Worm (Caenorhabditis elegans) whole organism, mixed stage, embryonic: ENCODE results near the gene ZK228.1.
"Not testable (repeated sequence)": the region's sequence is repeated elsewhere in the genome, so short reads cannot be mapped to it uniquely, and the experiment has no call there.

Experiments
- M03D4.4 ChIP-seq: sonication (generic microtip); optimal IDR thresholded peaks from 2 replicates; lab custom pipeline; 2017; ENCODE audit warnings: mild to moderate bottlenecking, missing genetic modification characterization, missing compliant biosample characterization
- ceh-39 ChIP-seq: fragments of 150-350 bp; optimal IDR thresholded peaks from 2 replicates; lab custom pipeline; 2014; ENCODE audit warnings: missing biosample characterization, missing genetic modification characterization
- ceh-43 ChIP-seq: fragments of 200-800 bp; sonication (Bioruptor generic); optimal IDR thresholded peaks from 2 replicates; lab custom pipeline; 2018; ENCODE audit warnings: mild to moderate bottlenecking, missing genetic modification characterization, moderate library complexity, missing compliant biosample characterization
- ceh-83 ChIP-seq: fragments of 200-800 bp; sonication (Bioruptor generic); optimal IDR thresholded peaks from 2 replicates; lab custom pipeline; 2018; ENCODE audit warnings: mild to moderate bottlenecking, missing genetic modification characterization, missing compliant biosample characterization
- ces-1 ChIP-seq: fragments of 150-350 bp; optimal IDR thresholded peaks from 2 replicates; lab custom pipeline; 2014; ENCODE audit warnings: missing biosample characterization, missing genetic modification reagents, missing genetic modification characterization
- cnd-1 ChIP-seq: fragments of 200-800 bp; sonication (Bioruptor generic); optimal IDR thresholded peaks from 2 replicates; lab custom pipeline; 2018; ENCODE audit warnings: mild to moderate bottlenecking, missing genetic modification characterization, missing compliant biosample characterization
- drap-1 ChIP-seq: fragments of 200-800 bp; sonication (Bioruptor generic); optimal IDR thresholded peaks from 3 replicates; lab custom pipeline; 2018; ENCODE audit warnings: mild to moderate bottlenecking, missing genetic modification characterization, missing compliant biosample characterization
- elt-1 ChIP-seq: sonication (generic microtip); optimal IDR thresholded peaks from 2 replicates; lab custom pipeline; 2017; ENCODE audit warnings: missing genetic modification characterization, mild to moderate bottlenecking, missing compliant biosample characterization, antibody characterized with exemption, moderate library complexity, borderline replicate concordance; ENCODE audit not compliant: insufficient read depth
- elt-3 ChIP-seq: fragments of 150-350 bp; optimal IDR thresholded peaks from 2 replicates; lab custom pipeline; 2014; ENCODE audit warnings: missing biosample characterization, missing genetic modification characterization
- ham-2 ChIP-seq: fragments of 200-800 bp; sonication (Bioruptor generic); optimal IDR thresholded peaks from 2 replicates; lab custom pipeline; 2018; ENCODE audit warnings: mild to moderate bottlenecking, missing genetic modification characterization, missing compliant biosample characterization
- hlh-1 ChIP-seq: fragments of 150-350 bp; optimal IDR thresholded peaks from 2 replicates; lab custom pipeline; 2014; ENCODE audit warnings: missing biosample characterization, missing genetic modification reagents, missing genetic modification characterization
- lin-13 ChIP-seq: fragments of 150-350 bp; optimal IDR thresholded peaks from 2 replicates; lab custom pipeline; 2014; ENCODE audit warnings: missing biosample characterization, missing genetic modification characterization
- lin-32 ChIP-seq: fragments of 200-800 bp; sonication (Bioruptor generic); optimal IDR thresholded peaks from 2 replicates; lab custom pipeline; 2018; ENCODE audit warnings: mild to moderate bottlenecking, missing genetic modification characterization, missing compliant biosample characterization
- lsy-2 ChIP-seq: fragments of 150-350 bp; optimal IDR thresholded peaks from 2 replicates; lab custom pipeline; 2014; ENCODE audit warnings: missing biosample characterization, missing genetic modification characterization
- mab-5 ChIP-seq: fragments of 150-350 bp; optimal IDR thresholded peaks from 2 replicates; lab custom pipeline; 2014; ENCODE audit warnings: missing biosample characterization, missing genetic modification characterization
- nhr-12 ChIP-seq: fragments of 150-350 bp; optimal IDR thresholded peaks from 2 replicates; lab custom pipeline; 2014; ENCODE audit warnings: missing biosample characterization, missing genetic modification characterization
- nhr-2 ChIP-seq: fragments of 150-350 bp; optimal IDR thresholded peaks from 2 replicates; lab custom pipeline; 2014; ENCODE audit warnings: missing biosample characterization, missing genetic modification characterization
- nhr-237 ChIP-seq: fragments of 150-350 bp; optimal IDR thresholded peaks from 2 replicates; lab custom pipeline; 2014; ENCODE audit warnings: missing biosample characterization, missing genetic modification characterization
- nhr-76 ChIP-seq: sonication (generic microtip); optimal IDR thresholded peaks from 2 replicates; lab custom pipeline; 2017; ENCODE audit warnings: missing biosample characterization, missing genetic modification characterization
- pha-4 ChIP-seq: fragments of 150-350 bp; optimal IDR thresholded peaks from 2 replicates; lab custom pipeline; 2018; ENCODE audit warnings: missing biosample characterization, missing genetic modification reagents, missing genetic modification characterization
- sem-2 ChIP-seq: fragments of 200-800 bp; sonication (Bioruptor generic); optimal IDR thresholded peaks from 2 replicates; lab custom pipeline; 2018; ENCODE audit warnings: mild to moderate bottlenecking, missing genetic modification characterization, missing compliant biosample characterization
- sptf-1 ChIP-seq: sonication (generic microtip); optimal IDR thresholded peaks from 2 replicates; lab custom pipeline; 2017; ENCODE audit warnings: mild to moderate bottlenecking, missing genetic modification characterization, moderate library complexity, missing compliant biosample characterization
- tbx-8 ChIP-seq: fragments of 200-800 bp; sonication (Bioruptor generic); optimal IDR thresholded peaks from 2 replicates; lab custom pipeline; 2018; ENCODE audit warnings: mild to moderate bottlenecking, missing genetic modification characterization, moderate library complexity, missing compliant biosample characterization
- unc-120 ChIP-seq: sonication (generic microtip); optimal IDR thresholded peaks from 2 replicates; lab custom pipeline; 2017; ENCODE audit warnings: missing genetic modification characterization, missing compliant biosample characterization; ENCODE audit not compliant: poor library complexity, severe bottlenecking
- unc-39 ChIP-seq: fragments of 150-350 bp; optimal IDR thresholded peaks from 2 replicates; lab custom pipeline; 2014; ENCODE audit warnings: missing biosample characterization, missing genetic modification characterization
- unc-62 ChIP-seq: fragments of 150-350 bp; optimal IDR thresholded peaks from 2 replicates; lab custom pipeline; 2014; ENCODE audit warnings: missing biosample characterization, missing genetic modification reagents, missing genetic modification characterization
- ztf-11 ChIP-seq: fragments of 150-350 bp; optimal IDR thresholded peaks from 2 replicates; lab custom pipeline; 2014; ENCODE audit warnings: missing biosample characterization, missing genetic modification characterization

Gene ZK228.1

DNA sequence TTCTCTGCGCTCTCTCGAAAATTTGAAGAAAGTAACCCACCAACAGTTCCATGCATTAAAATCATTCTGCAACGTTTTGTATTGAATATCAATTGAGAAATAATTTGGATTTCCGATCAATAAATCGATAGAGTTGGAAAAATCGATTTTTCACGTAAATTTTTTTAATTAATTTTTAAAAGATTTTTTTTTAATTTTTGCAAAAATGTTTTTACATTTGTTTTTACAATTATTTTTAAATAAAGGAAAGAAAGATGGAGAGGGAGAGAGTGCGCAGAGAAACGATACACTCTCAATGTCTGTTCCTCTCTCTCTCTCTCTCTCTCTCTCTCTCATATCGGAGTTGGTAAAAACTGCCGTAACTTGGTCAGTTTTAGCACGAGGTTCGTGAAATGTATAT, 18.7 kb upstream of the ZK228.1 start, which contains the start of gene ZK262.19:
ZK262.19 (minus strand) TSS at position 101 of the 400 bp plus-strand sequence.
- TF ChIP-seq sem-2 (GFP tag; lab: Kevin White, UChicago): no peak
- TF ChIP-seq nhr-237 (tag; lab: Kevin White, UChicago): no peak
- no peak for TF ChIP-seq ceh-43 (GFP tag; lab: Kevin White, UChicago)
- TF ChIP-seq nhr-12: no peak
- TF ChIP-seq mab-5: no peak
- TF ChIP-seq lsy-2 (tag; lab: Kevin White, UChicago): no peak
- no peak for TF ChIP-seq hlh-1 (tag; lab: Kevin White, UChicago)
- TF ChIP-seq ztf-11: no peak
- TF ChIP-seq lin-32 (GFP tag; lab: Kevin White, UChicago): no peak
- TF ChIP-seq lin-13: no peak
- no peak for TF ChIP-seq drap-1 (GFP tag; lab: Kevin White, UChicago)
- TF ChIP-seq ham-2 (GFP tag; lab: Kevin White, UChicago): no peak

DNA sequence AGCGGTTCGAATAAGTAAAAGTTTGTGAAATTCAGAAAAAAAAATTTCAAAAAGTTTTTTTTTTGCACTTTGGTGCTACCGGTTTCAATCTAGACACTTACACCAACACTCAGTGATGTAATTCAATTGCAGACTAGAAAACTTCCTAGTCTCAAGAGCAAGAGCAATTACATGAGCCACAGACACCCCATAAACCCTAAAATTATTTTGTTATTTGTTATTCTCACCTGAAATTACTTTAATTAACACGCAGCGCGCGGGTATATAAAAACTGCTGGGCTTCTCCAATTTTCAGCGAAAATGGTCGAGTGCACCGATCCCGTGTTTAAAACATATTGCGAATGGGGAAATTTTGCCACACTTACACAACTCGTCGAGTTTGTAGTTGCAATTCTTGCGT, 17.9 kb upstream of the ZK228.1 start, which contains the start of gene srw-83:
srw-83 (plus strand) TSS at position 301 of the 400 bp plus-strand sequence.
- TF ChIP-seq mab-5 (no peak), unc-120 (no peak), unc-39 (no peak), pha-4 (no peak), ceh-83 (GFP tag; lab: Kevin White, UChicago) (no peak), lin-32 (GFP tag; lab: Kevin White, UChicago) (no peak), nhr-76 (tag; lab: Kevin White, UChicago) (no peak), hlh-1 (tag; lab: Kevin White, UChicago) (no peak)

DNA sequence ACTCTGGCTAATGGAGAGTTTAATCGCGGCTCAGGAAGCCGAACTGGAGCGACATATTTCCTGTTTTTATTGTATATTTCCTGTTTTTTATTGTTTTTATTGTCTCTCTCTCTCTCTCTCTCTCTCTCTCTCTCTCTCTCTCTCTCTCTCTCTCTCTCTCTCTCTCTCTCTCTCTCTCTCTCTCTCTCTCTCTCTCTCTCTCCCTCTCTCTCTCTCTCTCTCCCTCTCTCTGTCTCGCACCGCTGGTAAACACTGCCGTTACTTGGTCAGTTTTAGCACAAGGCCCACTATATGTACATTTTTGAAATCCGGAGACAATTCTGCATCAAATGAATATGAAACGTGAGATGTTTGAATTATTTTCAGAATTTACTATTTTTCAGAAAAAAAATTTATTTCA, 13.4 kb upstream of the ZK228.1 start:
- no peak for TF ChIP-seq tbx-8
- TF ChIP-seq drap-1 (GFP tag; lab: Kevin White, UChicago): peak; percentile 3
- TF ChIP-seq, all 35 proteins: peak for 1

DNA sequence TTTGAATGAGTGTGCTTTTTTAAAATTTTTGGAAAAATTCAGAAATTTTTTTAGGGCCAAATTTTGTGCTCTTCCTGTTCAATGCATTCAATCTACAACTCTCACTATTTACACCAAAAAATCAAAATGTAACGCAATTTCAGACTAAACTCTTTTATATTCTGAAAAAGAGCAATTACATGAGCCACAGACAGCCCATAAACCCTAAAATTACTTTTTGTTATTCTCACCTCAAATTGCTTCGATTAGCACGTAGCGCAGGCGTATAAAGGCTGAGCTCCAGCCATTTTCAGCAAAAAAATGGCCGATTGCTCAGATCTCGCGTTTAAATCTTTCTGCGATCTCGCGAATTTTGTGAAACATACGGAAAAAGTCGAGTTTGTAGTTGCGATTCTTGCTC, 12.8 kb upstream of the ZK228.1 start, which contains the start of gene srw-82:
srw-82 (plus strand) TSS at position 301 of the 400 bp plus-strand sequence.
- TF ChIP-seq ceh-43 (GFP tag; lab: Kevin White, UChicago) (no peak), nhr-237 (tag; lab: Kevin White, UChicago) (no peak), unc-62 (no peak), elt-3 (tag; lab: Kevin White, UChicago) (no peak), lin-32 (GFP tag; lab: Kevin White, UChicago) (no peak), ceh-83 (GFP tag; lab: Kevin White, UChicago) (no peak)
- TF ChIP-seq, all 35 proteins: peak for 0

DNA sequence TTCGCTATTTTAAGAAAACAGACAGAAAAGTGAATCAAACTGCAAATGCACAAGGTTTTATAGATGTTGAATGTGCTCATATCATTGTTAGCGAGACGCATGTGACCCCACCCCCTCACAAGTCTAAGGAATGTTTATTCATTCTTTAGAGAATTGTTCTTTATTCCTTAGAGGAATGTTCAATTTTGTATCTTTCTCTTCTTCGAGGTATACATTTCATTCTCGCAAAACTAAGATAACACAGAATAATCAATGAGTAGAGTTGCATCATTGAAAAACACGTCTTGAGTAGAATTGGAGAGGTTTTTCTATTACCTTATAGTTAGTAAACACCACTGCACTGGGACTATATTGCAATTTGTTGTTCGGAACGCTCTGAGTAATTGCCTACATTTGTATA, 9.3 kb upstream of the ZK228.1 start, which contains the start of gene ZK262.20:
ZK262.20 (minus strand) TSS at position 101 of the 400 bp plus-strand sequence.
- TF ChIP-seq M03D4.4 (tag; lab: Kevin White, UChicago) (no peak), ztf-11 (no peak), ceh-83 (GFP tag; lab: Kevin White, UChicago) (no peak), ceh-43 (GFP tag; lab: Kevin White, UChicago) (no peak), nhr-12 (no peak), unc-39 (no peak), ces-1 (GFP tag; lab: Kevin White, UChicago) (no peak)
- TF ChIP-seq, all 35 proteins: peak for 0

DNA sequence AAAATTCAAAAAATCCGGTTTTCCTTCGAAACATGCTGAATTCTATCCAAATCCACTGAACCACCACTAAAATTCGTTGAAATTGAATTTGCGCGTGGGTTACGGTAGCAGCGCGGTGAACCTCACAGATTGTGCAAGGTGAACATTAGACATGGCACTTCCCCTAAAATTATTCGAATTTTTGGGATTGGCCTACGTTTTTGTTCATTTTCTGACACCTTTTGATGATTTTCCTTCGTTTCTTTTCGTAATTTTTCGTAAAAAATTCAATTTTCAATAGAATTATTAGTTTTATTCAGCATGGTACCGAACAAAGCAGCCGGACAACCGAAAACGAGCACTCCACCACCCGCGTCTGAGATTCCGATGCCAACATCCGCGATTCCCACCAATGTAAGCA, 6.1 kb upstream of the ZK228.1 start, which contains the start of gene ZK262.8:
ZK262.8 (plus strand) TSS at position 301 of the 400 bp plus-strand sequence.
- TF ChIP-seq lsy-2 (tag; lab: Kevin White, UChicago) (no peak), sptf-1 (tag; lab: Kevin White, UChicago) (no peak), unc-62 (no peak), nhr-2 (tag; lab: Kevin White, UChicago) (no peak), cnd-1 (tag; lab: Kevin White, UChicago) (no peak), ham-2 (GFP tag; lab: Kevin White, UChicago) (no peak), hlh-1 (tag; lab: Kevin White, UChicago) (no peak), ceh-39 (no peak), ceh-83 (GFP tag; lab: Kevin White, UChicago) (no peak), elt-1 (no peak), mab-5 (no peak)

DNA sequence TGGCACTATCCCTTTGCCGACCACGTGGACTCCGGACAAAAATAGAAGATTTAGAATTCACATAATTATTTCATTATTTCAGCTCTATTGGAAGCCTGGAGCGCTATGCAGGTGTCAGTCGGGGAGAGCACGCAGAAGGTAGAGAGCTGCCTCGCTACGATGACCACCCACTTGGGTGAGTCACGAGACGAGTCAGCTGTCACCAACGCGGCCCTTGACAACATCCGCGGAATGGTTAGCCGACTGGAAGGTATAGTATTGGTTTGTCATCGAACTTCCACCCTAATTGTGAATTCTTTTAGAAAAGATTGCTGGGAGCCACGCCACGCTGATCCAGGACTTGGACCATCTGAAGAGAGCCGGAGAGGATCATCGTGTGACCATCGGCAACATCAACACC, 4.7 kb upstream of the ZK228.1 start, which contains the start of gene ZK262.9:
ZK262.9 (plus strand) TSS at position 301 of the 400 bp plus-strand sequence.
- not testable (repeated sequence) for TF ChIP-seq nhr-237 (tag; lab: Kevin White, UChicago); lin-13; sem-2 (GFP tag; lab: Kevin White, UChicago)
